Fruit fly (Drosophila melanogaster) whole organism, pupa: Measurements from ENCODE around the gene CG10862.

Experiments used
- CG10348 ChIP-seq: fragments of 200-800 bp; sonication (Bioruptor generic); IDR thresholded peaks from 2 replicates; pipeline ENCODE4 v1.3.6; 2022; ENCODE audit warnings: missing biosample characterization, missing genetic modification characterization
- CG12605 ChIP-seq: fragments of 200-800 bp; sonication (Bioruptor generic); IDR thresholded peaks from 2 replicates; pipeline ENCODE4 v1.3.6; 2022; ENCODE audit warnings: missing biosample characterization, missing genetic modification characterization
- CG15710 ChIP-seq: fragments of 200-800 bp; sonication (Bioruptor generic); optimal IDR thresholded peaks from 2 replicates; lab custom pipeline; 2018; ENCODE audit warnings: missing biosample characterization, mild to moderate bottlenecking, missing genetic modification characterization, moderate library complexity
- CG32121 ChIP-seq: fragments of 200-800 bp; sonication (Bioruptor generic); IDR thresholded peaks from 2 replicates; pipeline ENCODE4 v1.3.6; 2022; ENCODE audit warnings: missing biosample characterization, missing genetic modification characterization
- CG8301 ChIP-seq: fragments of 200-800 bp; sonication (Bioruptor generic); optimal IDR thresholded peaks from 2 replicates; lab custom pipeline; 2018; ENCODE audit warnings: missing biosample characterization, mild to moderate bottlenecking, missing genetic modification characterization
- CG9948 ChIP-seq: fragments of 200-800 bp; sonication (Bioruptor generic); optimal IDR thresholded peaks from 2 replicates; lab custom pipeline; 2018; ENCODE audit warnings: missing biosample characterization, mild to moderate bottlenecking, missing genetic modification characterization, moderate library complexity
- EcR ChIP-seq: fragments of 200-800 bp; sonication (Bioruptor generic); optimal IDR thresholded peaks from 3 replicates; lab custom pipeline; 2019; ENCODE audit warnings: missing biosample characterization, missing genetic modification characterization, mild to moderate bottlenecking, moderate library complexity, missing genetic modification reagents
- Ets98B ChIP-seq: fragments of 200-800 bp; sonication (Bioruptor generic); IDR thresholded peaks from 2 replicates; pipeline ENCODE4 v1.3.6; 2022; ENCODE audit warnings: missing biosample characterization, missing genetic modification characterization
- Pif1A ChIP-seq: fragments of 200-800 bp; sonication (Bioruptor generic); optimal IDR thresholded peaks from 3 replicates; lab custom pipeline; 2016; ENCODE audit warnings: missing biosample characterization, missing genetic modification characterization
- Snoo ChIP-seq: fragments of 200-800 bp; sonication (Bioruptor generic); optimal IDR thresholded peaks from 3 replicates; lab custom pipeline; 2017; ENCODE audit warnings: missing biosample characterization, mild to moderate bottlenecking, missing genetic modification characterization, inconsistent platforms

dm6 chr3L:3632500-3633183 lies 21.9 kb downstream of the CG10862 start:
- peak; percentile 60 for TF ChIP-seq CG8301
- peak; percentile 80 for TF ChIP-seq Ets98B (GFP tag; lab: Robert Waterston, UW)
- peak; percentile 88 for TF ChIP-seq CG32121 (GFP tag; lab: Robert Waterston, UW)
- peak; percentile 41; the same call in 1 of the 2 replicates for TF ChIP-seq CG12605 (GFP tag; lab: Robert Waterston, UW)
- peak; percentile 67 for TF ChIP-seq CG15710 (tag; lab: Kevin White, UChicago)
- TF ChIP-seq EcR: no peak
- TF ChIP-seq CG9948 (tag; lab: Kevin White, UChicago): peak; percentile 70
- no peak for TF ChIP-seq Pif1A (GFP tag; lab: Kevin White, UChicago)
- no peak for TF ChIP-seq Snoo (tag; lab: Kevin White, UChicago)
- peak; percentile 87 for TF ChIP-seq CG10348 (GFP tag; lab: Robert Waterston, UW)
